Fruit fly (Drosophila melanogaster): ENCODE measurements around the gene CG1582.

Gene CG1582

dm6 chrX:10857376-10857775 is 41.7 kb downstream of the CG1582 start, which contains the start of the genes sofe and CG2186 (continued):
- TF ChIP-seq CG7987 (GFP tag; optimal IDR thresholded peaks at IDR 0.05) (no peak), CG2120 (GFP tag; optimal IDR thresholded peaks at IDR 0.05) (peak; percentile 78), Abd-B (GFP tag; optimal IDR thresholded peaks at IDR 0.05) (peak; percentile 35), CG13123 (GFP tag; optimal IDR thresholded peaks at IDR 0.05) (peak; percentile 46), Rx (GFP tag; IDR thresholded peaks at IDR 0.05) (no peak), CG12104 (GFP tag; optimal IDR thresholded peaks at IDR 0.05) (no peak), CG3995 (GFP tag; optimal IDR thresholded peaks at IDR 0.05) (peak; percentile 19), CG12391 (tag; optimal IDR thresholded peaks at IDR 0.05) (peak; percentile 70), CG14710 (tag; optimal IDR thresholded peaks at IDR 0.05) (peak; percentile 82), slbo (GFP tag; IDR thresholded peaks at IDR 0.05) (peak; percentile 67), fd3F (GFP tag; optimal IDR thresholded peaks at IDR 0.05) (no peak), CG12942 (GFP tag; optimal IDR thresholded peaks at IDR 0.05) (peak; percentile 53), sd (tag; optimal IDR thresholded peaks at IDR 0.05) (no peak), nmo (GFP tag; optimal IDR thresholded peaks at IDR 0.05) (peak; percentile 62), CG12155 (GFP tag; optimal IDR thresholded peaks at IDR 0.05) (peak; percentile 68), Atf6 (GFP tag; IDR thresholded peaks at IDR 0.05) (peak; percentile 40; the same call in 1 of the 2 replicates), CG10565 (GFP tag; optimal IDR thresholded peaks at IDR 0.05) (no peak), CG13424 (tag; optimal IDR thresholded peaks at IDR 0.05) (peak; percentile 65), ap (GFP tag; IDR thresholded peaks at IDR 0.05) (no peak), Oli (tag; optimal IDR thresholded peaks at IDR 0.05) (peak; percentile 13), chinmo (GFP tag; IDR thresholded peaks at IDR 0.05; ENCODE audit: partially characterized antibody) (0 out of 4 replicates have a peak, but pooled peaks have one; percentile 50), CG2712 (tag; optimal IDR thresholded peaks at IDR 0.05) (peak; percentile 63), CG42726 (GFP tag; IDR thresholded peaks at IDR 0.05; ENCODE audit: partially characterized antibody) (peak; percentile 56; the same call in 1 of the 2 replicates), Fer3 (tag; optimal IDR thresholded peaks at IDR 0.05) (peak; percentile 31), CG6813 (GFP tag; optimal IDR thresholded peaks at IDR 0.05) (no peak), CG11723 (GFP tag; optimal IDR thresholded peaks at IDR 0.05) (no peak), ind (GFP tag; optimal IDR thresholded peaks at IDR 0.05) (peak; percentile 67), cato (GFP tag; optimal IDR thresholded peaks at IDR 0.05; ENCODE audit: borderline replicate concordance) (peak; percentile 33), bcd (GFP tag; optimal IDR thresholded peaks at IDR 0.05) (no peak), insv (GFP tag; optimal IDR thresholded peaks at IDR 0.05) (peak in 1 of 2 experiments; percentile 93), ci (GFP tag; IDR thresholded peaks at IDR 0.05) (peak; percentile 60; the same call in 2 of the 3 replicates), CG6689 (GFP tag; IDR thresholded peaks at IDR 0.05) (peak; percentile 27; the same call in 1 of the 2 replicates), btn (GFP tag; optimal IDR thresholded peaks at IDR 0.05) (no peak), CG15479 (GFP tag; optimal IDR thresholded peaks at IDR 0.05) (peak; percentile 6), p53 (GFP tag; optimal IDR thresholded peaks at IDR 0.05) (no peak), CG33213 (GFP tag; optimal IDR thresholded peaks at IDR 0.05) (peak; percentile 16), zen (tag; optimal IDR thresholded peaks at IDR 0.05) (peak; percentile 59), pzg (GFP tag; optimal IDR thresholded peaks at IDR 0.05) (peak; percentile 81), fd96Cb (tag; optimal IDR thresholded peaks at IDR 0.05) (peak; percentile 5), ara (GFP tag; IDR thresholded peaks at IDR 0.05) (no peak), ewg (GFP tag; optimal IDR thresholded peaks at IDR 0.05) (peak; percentile 15), tgo (GFP tag; IDR thresholded peaks at IDR 0.05) (0 out of 3 replicates have a peak, but pooled peaks have one; percentile 41), fru (optimal IDR thresholded peaks at IDR 0.05) (no peak), CG4854 (GFP tag; optimal IDR thresholded peaks at IDR 0.05) (peak; percentile 15), CG18011 (GFP tag; optimal IDR thresholded peaks at IDR 0.05) (peak; percentile 12), tin (GFP tag; optimal IDR thresholded peaks at IDR 0.05) (peak; percentile 71), CG4360 (GFP tag; IDR thresholded peaks at IDR 0.05) (no peak), CG31365 (tag; optimal IDR thresholded peaks at IDR 0.05) (no peak), CG10267 (tag; optimal IDR thresholded peaks at IDR 0.05) (peak; percentile 97), CG7357 (GFP tag; IDR thresholded peaks at IDR 0.05) (peak; percentile 43; the same call in 1 of the 3 replicates)

Data from whole organism, embryonic.